Fruit fly (Drosophila melanogaster) whole organism: ENCODE results near the gene CG12535.

Experiments used
- Dll ChIP-seq: fragments of >200 bp; optimal IDR thresholded peaks from 2 replicates; lab custom pipeline; 2017
- psq ChIP-seq: fragments of >200 bp; optimal IDR thresholded peaks from 2 replicates; lab custom pipeline; 2017
- usp ChIP-seq: fragments of >200 bp; optimal IDR thresholded peaks from 2 replicates; lab custom pipeline; 2017; ENCODE audit warnings: missing biosample characterization, missing genetic modification characterization, mixed read lengths

- no peak for TF ChIP-seq Dll
- TF ChIP-seq psq: no peak
- no peak for TF ChIP-seq usp (GFP tag; lab: Kevin White, UChicago)
Observed at dm6 chrX:3411411-3411810, 37.3 kb downstream of the CG12535 start.
